Worm (Caenorhabditis elegans): ENCODE data around the gene R53.8.

The R53.8 gene

DNA sequence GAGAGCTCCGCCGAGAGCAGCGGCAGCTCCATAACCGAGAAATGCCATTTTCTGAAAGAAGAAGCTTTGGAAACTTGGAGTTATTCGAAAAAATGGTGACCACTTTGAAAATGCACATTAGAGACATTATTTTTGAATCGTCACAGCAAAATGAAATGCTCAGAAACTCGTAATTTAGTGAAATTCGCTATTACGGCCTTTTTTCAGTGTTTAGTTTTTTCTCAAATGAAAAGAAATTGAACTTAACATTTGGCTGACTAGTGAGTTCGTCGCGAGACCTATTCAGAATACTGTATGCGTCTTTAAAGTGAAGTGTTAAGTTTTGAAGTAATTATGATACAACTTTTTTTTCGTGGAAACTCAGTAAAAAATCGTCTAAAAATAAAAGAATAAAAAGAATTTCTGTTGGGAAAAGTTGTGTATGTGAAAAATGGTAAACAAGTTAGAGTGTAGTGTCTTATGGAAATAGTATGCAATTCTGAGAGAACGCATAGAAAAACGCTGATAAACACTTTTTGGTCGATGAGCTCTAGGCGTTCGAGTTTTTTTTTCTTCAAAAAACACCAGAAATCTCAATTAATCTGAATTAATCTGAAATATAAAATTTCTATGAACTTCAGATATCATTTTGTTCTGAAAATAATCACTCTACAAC, 5.9 kb upstream of the R53.8 start, which contains the start of gene R53.5:
TSS of gene R53.5 (minus strand) at position 51 of the 655 bp plus-strand sequence.
- TF ChIP-seq aly-1 (tag; optimal IDR thresholded peaks at IDR 0.05) (no peak), hmg-4 (GFP tag; optimal IDR thresholded peaks at IDR 0.05) (no peak), hnd-1 (tag; optimal IDR thresholded peaks at IDR 0.05) (no peak), pes-1 (GFP tag; IDR thresholded peaks at IDR 0.05) (no peak), scrt-1 (GFP tag; IDR thresholded peaks at IDR 0.05) (no peak), ceh-36 (tag; optimal IDR thresholded peaks at IDR 0.05) (no peak), ceh-13 (GFP tag; optimal IDR thresholded peaks at IDR 0.05) (no peak), tbx-11 (GFP tag; IDR thresholded peaks at IDR 0.05) (no peak), sea-1 (GFP tag; conservative IDR thresholded peaks at IDR 0.05) (no peak), flt-1 (GFP tag; IDR thresholded peaks at IDR 0.05) (no peak), ama-1 (optimal IDR thresholded peaks at IDR 0.05) (no peak), ets-7 (tag; optimal IDR thresholded peaks at IDR 0.05) (no peak), tbx-37 (GFP tag; conservative IDR thresholded peaks at IDR 0.05) (no peak), B0310.2 (tag; optimal IDR thresholded peaks at IDR 0.05) (no peak), tra-4 (tag; optimal IDR thresholded peaks at IDR 0.05) (no peak), F13C5.2 (tag; optimal IDR thresholded peaks at IDR 0.05) (no peak)

- TF ChIP-seq tra-4 (tag; optimal IDR thresholded peaks at IDR 0.05) = no peak
- no peak for TF ChIP-seq sea-1 (GFP tag; conservative IDR thresholded peaks at IDR 0.05)
- TF ChIP-seq tbx-11 (GFP tag; IDR thresholded peaks at IDR 0.05) = no peak
- no peak for TF ChIP-seq flt-1 (GFP tag; IDR thresholded peaks at IDR 0.05)
Measured at ce11 chrII:9974210-9974609, 2.3 kb upstream of the R53.8 start.

ce11 chrII:9974967-9975366, 1.5 kb upstream of the R53.8 start, which contains the start of gene aakg-5:
Gene aakg-5, minus strand, starts transcription at chrII:9975125.
- TF ChIP-seq flt-1 (GFP tag; IDR thresholded peaks at IDR 0.05) (no peak), scrt-1 (GFP tag; IDR thresholded peaks at IDR 0.05) (no peak), tra-4 (tag; optimal IDR thresholded peaks at IDR 0.05) (no peak), ceh-36 (tag; optimal IDR thresholded peaks at IDR 0.05) (no peak), B0310.2 (tag; optimal IDR thresholded peaks at IDR 0.05) (no peak), hmbx-1 (tag; optimal IDR thresholded peaks at IDR 0.05) (no peak), ceh-13 (GFP tag; optimal IDR thresholded peaks at IDR 0.05) (no peak), sea-1 (GFP tag; conservative IDR thresholded peaks at IDR 0.05) (no peak), tbx-11 (GFP tag; IDR thresholded peaks at IDR 0.05) (no peak), ama-1 (optimal IDR thresholded peaks at IDR 0.05) (no peak), tbx-37 (GFP tag; conservative IDR thresholded peaks at IDR 0.05) (no peak), hnd-1 (tag; optimal IDR thresholded peaks at IDR 0.05) (no peak), pes-1 (GFP tag; IDR thresholded peaks at IDR 0.05) (no peak), F13C5.2 (tag; optimal IDR thresholded peaks at IDR 0.05) (no peak), aly-1 (tag; optimal IDR thresholded peaks at IDR 0.05) (no peak)

- no peak for TF ChIP-seq tbx-11 (GFP tag; IDR thresholded peaks at IDR 0.05)
- no peak for TF ChIP-seq hmbx-1 (tag; optimal IDR thresholded peaks at IDR 0.05)
- no peak for TF ChIP-seq hmg-4 (GFP tag; optimal IDR thresholded peaks at IDR 0.05)
- no peak for TF ChIP-seq scrt-1 (GFP tag; IDR thresholded peaks at IDR 0.05)
- no peak for TF ChIP-seq pes-1 (GFP tag; IDR thresholded peaks at IDR 0.05)
- TF ChIP-seq ama-1 (optimal IDR thresholded peaks at IDR 0.05) = no peak
- TF ChIP-seq ets-7 (tag; optimal IDR thresholded peaks at IDR 0.05) = no peak
- TF ChIP-seq B0310.2 (tag; optimal IDR thresholded peaks at IDR 0.05) = no peak
- TF ChIP-seq ceh-36 (tag; optimal IDR thresholded peaks at IDR 0.05) = no peak
- TF ChIP-seq aly-1 (tag; optimal IDR thresholded peaks at IDR 0.05) = no peak
- no peak for TF ChIP-seq F13C5.2 (tag; optimal IDR thresholded peaks at IDR 0.05)
- TF ChIP-seq tra-4 (tag; optimal IDR thresholded peaks at IDR 0.05) = no peak
- no peak for TF ChIP-seq sea-1 (GFP tag; conservative IDR thresholded peaks at IDR 0.05)
- TF ChIP-seq tbx-37 (GFP tag; conservative IDR thresholded peaks at IDR 0.05) = no peak
- no peak for TF ChIP-seq hnd-1 (tag; optimal IDR thresholded peaks at IDR 0.05)
- no peak for TF ChIP-seq flt-1 (GFP tag; IDR thresholded peaks at IDR 0.05)
- TF ChIP-seq ceh-13 (GFP tag; optimal IDR thresholded peaks at IDR 0.05) = no peak
Measured at ce11 chrII:9980077-9980631, 3.6 kb downstream of the R53.8 start, which contains the start of gene ZK892.6. Gene ZK892.6, minus strand, starts transcription at chrII:9980127.

- TF ChIP-seq pes-1 (GFP tag; IDR thresholded peaks at IDR 0.05) = no peak
Measured at ce11 chrII:9981760-9982159, 5.3 kb downstream of the R53.8 start, which contains the start of gene sdz-38. Gene sdz-38, minus strand, starts transcription at chrII:9981860.

- TF ChIP-seq ama-1 (optimal IDR thresholded peaks at IDR 0.05) (no peak), flt-1 (GFP tag; IDR thresholded peaks at IDR 0.05) (no peak), ets-7 (tag; optimal IDR thresholded peaks at IDR 0.05) (no peak), B0310.2 (tag; optimal IDR thresholded peaks at IDR 0.05) (no peak), hmg-4 (GFP tag; optimal IDR thresholded peaks at IDR 0.05) (no peak), F13C5.2 (tag; optimal IDR thresholded peaks at IDR 0.05) (no peak), tbx-11 (GFP tag; IDR thresholded peaks at IDR 0.05) (no peak), aly-1 (tag; optimal IDR thresholded peaks at IDR 0.05) (no peak), ceh-36 (tag; optimal IDR thresholded peaks at IDR 0.05) (no peak), tbx-37 (GFP tag; conservative IDR thresholded peaks at IDR 0.05) (no peak), hnd-1 (tag; optimal IDR thresholded peaks at IDR 0.05) (no peak), hmbx-1 (tag; optimal IDR thresholded peaks at IDR 0.05) (no peak)
Measured at ce11 chrII:9982437-9982836, 5.9 kb downstream of the R53.8 start.

ce11 chrII:9984866-9985336, 8.4 kb downstream of the R53.8 start:
- TF ChIP-seq hnd-1 (tag; optimal IDR thresholded peaks at IDR 0.05) (no peak), ets-7 (tag; optimal IDR thresholded peaks at IDR 0.05) (no peak), hmg-4 (GFP tag; optimal IDR thresholded peaks at IDR 0.05) (peak; percentile 47), ceh-36 (tag; optimal IDR thresholded peaks at IDR 0.05) (no peak), scrt-1 (GFP tag; IDR thresholded peaks at IDR 0.05) (no peak), B0310.2 (tag; optimal IDR thresholded peaks at IDR 0.05) (no peak), F13C5.2 (tag; optimal IDR thresholded peaks at IDR 0.05) (peak; percentile 49), tbx-11 (GFP tag; IDR thresholded peaks at IDR 0.05) (no peak)
